Fruit fly (Drosophila melanogaster) whole organism, embryonic: Measurements from ENCODE around the gene CG14966.

Source experiments
- Atf3 ChIP-seq: fragments of 200-800 bp; sonication (Bioruptor generic); optimal IDR thresholded peaks from 3 replicates; lab custom pipeline; 2016; ENCODE audit warnings: missing biosample characterization, missing genetic modification characterization
- Blimp-1 ChIP-seq: fragments of 200-800 bp; sonication (Bioruptor generic); optimal IDR thresholded peaks from 3 replicates; lab custom pipeline; 2018; ENCODE audit warnings: missing biosample characterization, missing genetic modification characterization, mild to moderate bottlenecking, moderate library complexity, missing genetic modification reagents
- CG10209 ChIP-seq: fragments of 200-800 bp; sonication (Bioruptor generic); optimal IDR thresholded peaks from 3 replicates; lab custom pipeline; 2017; ENCODE audit warnings: missing biosample characterization, mild to moderate bottlenecking, missing genetic modification characterization, missing genetic modification reagents
- CG1024 ChIP-seq: fragments of 200-800 bp; sonication (Bioruptor generic); IDR thresholded peaks from 2 replicates; pipeline ENCODE4 v1.3.6; 2022; ENCODE audit warnings: missing biosample characterization, missing genetic modification characterization
- CG10267 ChIP-seq: fragments of 200-800 bp; sonication (Bioruptor generic); optimal IDR thresholded peaks from 2 replicates; lab custom pipeline; 2018; ENCODE audit warnings: missing biosample characterization, mild to moderate bottlenecking, missing genetic modification characterization, moderate library complexity
- CG10979 ChIP-seq: fragments of 200-800 bp; sonication (Bioruptor generic); optimal IDR thresholded peaks from 2 replicates; lab custom pipeline; 2018; ENCODE audit warnings: missing biosample characterization, mild to moderate bottlenecking, missing genetic modification characterization, moderate library complexity
- CG12299 ChIP-seq: fragments of 200-800 bp; sonication (Bioruptor generic); optimal IDR thresholded peaks from 2 replicates; lab custom pipeline; 2018; ENCODE audit warnings: missing biosample characterization, mild to moderate bottlenecking, missing genetic modification characterization
- CG13123 ChIP-seq: fragments of 200-800 bp; sonication (Bioruptor generic); optimal IDR thresholded peaks from 2 replicates; lab custom pipeline; 2016; ENCODE audit warnings: missing biosample characterization, missing genetic modification characterization
- CG14441 ChIP-seq: fragments of 200-800 bp; sonication (Bioruptor generic); IDR thresholded peaks from 2 replicates; pipeline ENCODE4 v1.3.6; 2022; ENCODE audit warnings: missing biosample characterization, missing genetic modification characterization
- CG1602 ChIP-seq: fragments of 200-800 bp; sonication (Bioruptor generic); optimal IDR thresholded peaks from 3 replicates; lab custom pipeline; 2016; ENCODE audit warnings: missing biosample characterization, missing genetic modification characterization
- CG17186 ChIP-seq: fragments of 200-800 bp; sonication (Bioruptor generic); optimal IDR thresholded peaks from 3 replicates; lab custom pipeline; 2017; ENCODE audit warnings: missing biosample characterization, missing genetic modification reagents, missing genetic modification characterization
- CG18262 ChIP-seq: fragments of 200-800 bp; optimal IDR thresholded peaks from 3 replicates; lab custom pipeline; 2019; ENCODE audit warnings: missing biosample characterization, mild to moderate bottlenecking, missing genetic modification characterization, moderate library complexity
- CG18764 ChIP-seq: fragments of 200-800 bp; sonication (Bioruptor generic); optimal IDR thresholded peaks from 3 replicates; lab custom pipeline; 2016; ENCODE audit warnings: missing biosample characterization, missing genetic modification characterization
- CG2712 ChIP-seq: fragments of 200-800 bp; optimal IDR thresholded peaks from 3 replicates; lab custom pipeline; 2019; ENCODE audit warnings: missing biosample characterization, mild to moderate bottlenecking, missing genetic modification characterization, moderate library complexity
- CG30020 ChIP-seq: fragments of 200-800 bp; optimal IDR thresholded peaks from 2 replicates; lab custom pipeline; 2019; ENCODE audit warnings: missing biosample characterization, mild to moderate bottlenecking, missing genetic modification characterization, moderate library complexity
- CG3163 ChIP-seq: fragments of 200-800 bp; sonication (Bioruptor generic); optimal IDR thresholded peaks from 3 replicates; lab custom pipeline; 2016; ENCODE audit warnings: missing biosample characterization, missing genetic modification characterization
- CG3407 ChIP-seq: fragments of 200-800 bp; sonication (Bioruptor generic); optimal IDR thresholded peaks from 2 replicates; lab custom pipeline; 2018; ENCODE audit warnings: missing biosample characterization, mild to moderate bottlenecking, missing genetic modification characterization
- CG4730 ChIP-seq: fragments of 200-800 bp; sonication (Bioruptor generic); IDR thresholded peaks from 2 replicates; pipeline ENCODE4 v1.3.6; 2022; ENCODE audit warnings: missing biosample characterization, missing genetic modification characterization
- CG5953 ChIP-seq: fragments of 200-800 bp; sonication (Bioruptor generic); IDR thresholded peaks from 2 replicates; pipeline ENCODE4 v1.3.6; 2022; ENCODE audit warnings: missing biosample characterization, missing genetic modification characterization
- CG8478 ChIP-seq: fragments of >200 bp; optimal IDR thresholded peaks from 2 replicates; lab custom pipeline; 2018
- CG8944 ChIP-seq: fragments of 200-800 bp; sonication (Bioruptor generic); optimal IDR thresholded peaks from 3 replicates; lab custom pipeline; 2016; ENCODE audit warnings: missing biosample characterization, missing genetic modification characterization
- D19A ChIP-seq: fragments of 200-800 bp; optimal IDR thresholded peaks from 3 replicates; lab custom pipeline; 2019; ENCODE audit warnings: missing biosample characterization, mild to moderate bottlenecking, missing genetic modification characterization, moderate library complexity
- Dll ChIP-seq: fragments of 200-800 bp; sonication (Bioruptor generic); IDR thresholded peaks from 4 replicates; pipeline ENCODE4 v1.3.6; 2022; ENCODE audit warnings: missing biosample characterization, missing genetic modification characterization; ENCODE audit not compliant: partially characterized antibody
- Hmr ChIP-seq: fragments of 200-800 bp; sonication (Bioruptor generic); optimal IDR thresholded peaks from 3 replicates; lab custom pipeline; 2017; ENCODE audit warnings: mild to moderate bottlenecking, missing biosample characterization, missing genetic modification reagents, missing genetic modification characterization
- Hr51 ChIP-seq, 2 experiments: fragments of 200-800 bp; sonication (Bioruptor generic); optimal IDR thresholded peaks; 2 replicates in 1 of 2; 3 replicates in 1 of 2; lab custom pipeline; 2016 to 2018; ENCODE audit warnings: missing biosample characterization in 2 of 2, missing genetic modification characterization in 2 of 2, mild to moderate bottlenecking in 1 of 2, moderate library complexity in 1 of 2
- Jarid2 ChIP-seq: fragments of 200-800 bp; sonication (Bioruptor generic); optimal IDR thresholded peaks from 3 replicates; lab custom pipeline; 2017; ENCODE audit warnings: mild to moderate bottlenecking, missing biosample characterization, missing genetic modification reagents, missing genetic modification characterization
- Lim3 ChIP-seq: fragments of 200-800 bp; sonication (Bioruptor generic); IDR thresholded peaks from 2 replicates; pipeline ENCODE4 v1.3.6; 2022; ENCODE audit warnings: missing biosample characterization, missing genetic modification characterization
- MBD-R2 ChIP-seq: fragments of 200-800 bp; sonication (Bioruptor generic); IDR thresholded peaks from 2 replicates; pipeline ENCODE4 v1.3.6; 2022; ENCODE audit warnings: missing biosample characterization, missing genetic modification characterization
- NfI ChIP-seq: fragments of 200-800 bp; sonication (Bioruptor generic); optimal IDR thresholded peaks from 3 replicates; lab custom pipeline; 2018; ENCODE audit warnings: missing biosample characterization, mild to moderate bottlenecking, missing genetic modification characterization, moderate library complexity
- Oaz ChIP-seq: fragments of 200-800 bp; sonication (Bioruptor generic); IDR thresholded peaks from 2 replicates; pipeline ENCODE4 v1.3.6; 2022; ENCODE audit warnings: missing biosample characterization, missing genetic modification characterization
- Ptx1 ChIP-seq: fragments of 200-800 bp; sonication (Bioruptor generic); IDR thresholded peaks from 2 replicates; pipeline ENCODE4 v1.3.6; 2022; ENCODE audit warnings: missing biosample characterization, missing genetic modification characterization
- Stat92E ChIP-seq, 3 experiments: fragments of >200 bp in 2 of 3; fragments of 200-800 bp in 1 of 3; sonication (Bioruptor generic) in 1 of 3; optimal IDR thresholded peaks; 2 replicates each; lab custom pipeline; 2017 to 2019; ENCODE audit warnings: missing biosample characterization in 3 of 3, missing genetic modification characterization in 3 of 3, mild to moderate bottlenecking in 1 of 3, moderate library complexity in 1 of 3
- Tbp ChIP-seq: fragments of >200 bp; optimal IDR thresholded peaks from 2 replicates; lab custom pipeline; 2018; ENCODE audit warnings: missing biosample characterization, missing genetic modification characterization
- Vsx1 ChIP-seq: fragments of 200-800 bp; sonication (Bioruptor generic); optimal IDR thresholded peaks from 2 replicates; lab custom pipeline; 2017; ENCODE audit warnings: missing biosample characterization, mild to moderate bottlenecking, missing genetic modification characterization, missing genetic modification reagents
- aop ChIP-seq: fragments of 200-800 bp; sonication (Bioruptor generic); IDR thresholded peaks from 2 replicates; pipeline ENCODE4 v1.3.6; 2022; ENCODE audit warnings: missing biosample characterization, missing genetic modification characterization
- az2 ChIP-seq: fragments of 200-800 bp; sonication (Bioruptor generic); optimal IDR thresholded peaks from 3 replicates; lab custom pipeline; 2016; ENCODE audit warnings: missing biosample characterization, missing genetic modification characterization
- bab2 ChIP-seq: fragments of 200-800 bp; sonication (Bioruptor generic); optimal IDR thresholded peaks from 2 replicates; lab custom pipeline; 2016; ENCODE audit warnings: missing biosample characterization, missing genetic modification characterization
- crp ChIP-seq, 2 experiments: fragments of 200-800 bp; sonication (Bioruptor generic); optimal IDR thresholded peaks; 2 replicates in 1 of 2; 3 replicates in 1 of 2; lab custom pipeline; 2017; ENCODE audit warnings: missing biosample characterization in 2 of 2, missing genetic modification characterization in 2 of 2, mild to moderate bottlenecking in 1 of 2, moderate library complexity in 1 of 2
- dimm ChIP-seq: fragments of 200-800 bp; sonication (Bioruptor generic); IDR thresholded peaks from 2 replicates; pipeline ENCODE4 v1.3.6; 2022; ENCODE audit warnings: missing biosample characterization, missing genetic modification characterization
- dmrt11E ChIP-seq: fragments of 200-800 bp; sonication (Bioruptor generic); optimal IDR thresholded peaks from 3 replicates; lab custom pipeline; 2018; ENCODE audit warnings: missing biosample characterization, mild to moderate bottlenecking, missing genetic modification characterization, moderate library complexity
- en ChIP-seq: fragments of 200-800 bp; sonication (Bioruptor generic); optimal IDR thresholded peaks from 2 replicates; lab custom pipeline; 2016; ENCODE audit warnings: missing biosample characterization, missing genetic modification characterization
- gce ChIP-seq: fragments of 200-800 bp; sonication (Bioruptor generic); IDR thresholded peaks from 3 replicates; pipeline ENCODE4 v1.3.6; 2022; ENCODE audit warnings: missing biosample characterization, missing genetic modification characterization
- grn ChIP-seq: fragments of 200-800 bp; sonication (Bioruptor generic); optimal IDR thresholded peaks from 3 replicates; lab custom pipeline; 2017; ENCODE audit warnings: missing biosample characterization, missing genetic modification characterization
- gt ChIP-seq: fragments of 200-800 bp; sonication (Bioruptor generic); IDR thresholded peaks from 2 replicates; pipeline ENCODE4 v1.3.6; 2022; ENCODE audit warnings: missing biosample characterization, missing genetic modification characterization
- pita ChIP-seq: fragments of 200-800 bp; sonication (Bioruptor generic); optimal IDR thresholded peaks from 2 replicates; lab custom pipeline; 2017; ENCODE audit warnings: missing biosample characterization, mild to moderate bottlenecking, missing genetic modification characterization
- ro ChIP-seq: fragments of 200-800 bp; sonication (Bioruptor generic); IDR thresholded peaks from 2 replicates; pipeline ENCODE4 v1.3.6; 2022; ENCODE audit warnings: missing biosample characterization, missing genetic modification characterization
- scrt ChIP-seq: fragments of 200-800 bp; sonication (Bioruptor generic); optimal IDR thresholded peaks from 2 replicates; lab custom pipeline; 2018; ENCODE audit warnings: missing biosample characterization, mild to moderate bottlenecking, missing genetic modification characterization, moderate library complexity
- slou ChIP-seq: fragments of 200-800 bp; sonication (Bioruptor generic); optimal IDR thresholded peaks from 3 replicates; lab custom pipeline; 2016; ENCODE audit warnings: missing biosample characterization, missing genetic modification characterization
- tap ChIP-seq: fragments of 200-800 bp; optimal IDR thresholded peaks from 3 replicates; lab custom pipeline; 2019; ENCODE audit warnings: missing biosample characterization, mild to moderate bottlenecking, missing genetic modification characterization, moderate library complexity
- tgo ChIP-seq: fragments of 200-800 bp; sonication (Bioruptor generic); IDR thresholded peaks from 3 replicates; pipeline ENCODE4 v1.3.6; 2022; ENCODE audit warnings: missing biosample characterization, missing genetic modification characterization
- zfh2 ChIP-seq: fragments of 200-800 bp; sonication (Bioruptor generic); optimal IDR thresholded peaks from 2 replicates; lab custom pipeline; 2016; ENCODE audit warnings: missing biosample characterization, missing genetic modification characterization

Gene CG14966

dm6 chr3L:3179474-3179873 is 18.0 kb downstream of the CG14966 start (continued):
- TF ChIP-seq CG10979 (tag; lab: Kevin White, UChicago) = peak; percentile 92
- no peak for TF ChIP-seq aop (GFP tag; lab: Robert Waterston, UW)
- peak; percentile 66 for TF ChIP-seq CG3407
- TF ChIP-seq CG13123 (GFP tag; lab: Kevin White, UChicago) = no peak
- TF ChIP-seq CG17186 (GFP tag; lab: Kevin White, UChicago) = peak; percentile 18
- TF ChIP-seq Dll (GFP tag; lab: Robert Waterston, UW) = no peak
- no peak for TF ChIP-seq CG8478 (lab: Kevin White, UChicago)
- no peak for TF ChIP-seq scrt (GFP tag; lab: Kevin White, UChicago)
- TF ChIP-seq dimm (GFP tag; lab: Robert Waterston, UW) = peak; percentile 43; the same call in 1 of the 2 replicates
- TF ChIP-seq CG30020 (tag; lab: Kevin White, UChicago) = no peak
- peak; percentile 88 for TF ChIP-seq bab2 (GFP tag; lab: Kevin White, UChicago)
- TF ChIP-seq Jarid2 = peak; percentile 56
- TF ChIP-seq dmrt11E (tag; lab: Kevin White, UChicago) = peak; percentile 85
- TF ChIP-seq CG1602 = peak; percentile 77
- peak; percentile 81 for TF ChIP-seq NfI
- peak; percentile 76 for TF ChIP-seq CG18764
- peak; percentile 67 to 87 for TF ChIP-seq Hr51 (GFP tag; optimal IDR thresholded peaks at IDR 0.05; lab: Kevin White, UChicago)
- peak; percentile 29; the same call in 1 of the 2 replicates for TF ChIP-seq CG5953 (GFP tag; lab: Robert Waterston, UW)
- no peak for TF ChIP-seq Tbp (GFP tag; lab: Kevin White, UChicago)
- TF ChIP-seq crp (GFP tag; optimal IDR thresholded peaks at IDR 0.05; lab: Kevin White, UChicago) = peak in 1 of 2 experiments; percentile 2
- peak; percentile 76 for TF ChIP-seq MBD-R2 (GFP tag; lab: Robert Waterston, UW)
- peak; percentile 79 for TF ChIP-seq CG10209 (GFP tag; lab: Kevin White, UChicago)
- peak; percentile 93 for TF ChIP-seq CG14441 (GFP tag; lab: Robert Waterston, UW)
- 0 out of 2 replicates have a peak, but pooled peaks have one; percentile 38 for TF ChIP-seq Lim3 (GFP tag; lab: Robert Waterston, UW)
- no peak for TF ChIP-seq pita (GFP tag; lab: Kevin White, UChicago)
- TF ChIP-seq CG8944 (GFP tag; lab: Kevin White, UChicago) = peak; percentile 22
- peak; percentile 31 for TF ChIP-seq Atf3 (GFP tag; lab: Kevin White, UChicago)
- TF ChIP-seq Blimp-1 (GFP tag; lab: Kevin White, UChicago) = peak; percentile 88
- TF ChIP-seq CG4730 (GFP tag; lab: Robert Waterston, UW) = peak; percentile 82
- peak; percentile 83 for TF ChIP-seq CG10267 (tag; lab: Kevin White, UChicago)
- TF ChIP-seq gt (GFP tag; lab: Robert Waterston, UW) = 0 out of 2 replicates have a peak, but pooled peaks have one; percentile 38
- TF ChIP-seq az2 (GFP tag; lab: Kevin White, UChicago) = peak; percentile 83
- peak; percentile 89 for TF ChIP-seq Hmr (GFP tag; lab: Kevin White, UChicago)
- peak; percentile 79 for TF ChIP-seq en
- peak; percentile 89 for TF ChIP-seq CG18262 (tag; lab: Kevin White, UChicago)
- TF ChIP-seq tgo (GFP tag; lab: Robert Waterston, UW) = peak; percentile 87
- TF ChIP-seq zfh2 (GFP tag; lab: Kevin White, UChicago) = peak; percentile 74
- peak; percentile 88 for TF ChIP-seq tap
- peak; percentile 66 for TF ChIP-seq CG12299
- TF ChIP-seq gce = peak; percentile 85
- no peak for TF ChIP-seq grn (GFP tag; lab: Kevin White, UChicago)
- peak; percentile 91 for TF ChIP-seq Ptx1 (GFP tag; lab: Robert Waterston, UW)
- TF ChIP-seq CG2712 (tag; lab: Kevin White, UChicago) = peak; percentile 92
- peak; percentile 56; the same call in 1 of the 2 replicates for TF ChIP-seq CG1024
- TF ChIP-seq D19A (tag; lab: Kevin White, UChicago) = no peak
- TF ChIP-seq Stat92E (GFP tag; optimal IDR thresholded peaks at IDR 0.05; lab: Kevin White, UChicago) = peak in 1 of 3 experiments; percentile 64
- peak; percentile 72; the same call in 1 of the 2 replicates for TF ChIP-seq ro (GFP tag; lab: Robert Waterston, UW)
- TF ChIP-seq Vsx1 (GFP tag; lab: Kevin White, UChicago) = no peak
- peak; percentile 32 for TF ChIP-seq slou (GFP tag; lab: Kevin White, UChicago)
- TF ChIP-seq Oaz (GFP tag; lab: Robert Waterston, UW) = peak; percentile 67
- TF ChIP-seq CG3163 (GFP tag; lab: Kevin White, UChicago) = no peak
